Fruit fly (Drosophila melanogaster) whole organism, embryonic: ENCODE measurements around the gene Synd.

Experiments used
- ATbp ChIP-seq: fragments of 200-800 bp; sonication (Bioruptor generic); optimal IDR thresholded peaks from 2 replicates; lab custom pipeline; 2017; ENCODE audit warnings: missing biosample characterization, mild to moderate bottlenecking, missing genetic modification characterization, missing genetic modification reagents
- Adf1 ChIP-seq: fragments of 200-800 bp; sonication (Bioruptor generic); IDR thresholded peaks from 2 replicates; pipeline ENCODE4 v1.3.6; 2022; ENCODE audit warnings: missing biosample characterization, missing genetic modification characterization
- Bteb2 ChIP-seq: fragments of 200-800 bp; sonication (Bioruptor generic); optimal IDR thresholded peaks from 2 replicates; lab custom pipeline; 2016; ENCODE audit warnings: missing biosample characterization, missing genetic modification characterization
- CG10366 ChIP-seq: fragments of 200-800 bp; sonication (Bioruptor generic); IDR thresholded peaks from 2 replicates; pipeline ENCODE4 v1.3.6; 2022; ENCODE audit warnings: missing biosample characterization, missing genetic modification characterization
- CG10431 ChIP-seq: fragments of 200-800 bp; sonication (Bioruptor generic); optimal IDR thresholded peaks from 3 replicates; lab custom pipeline; 2018; ENCODE audit warnings: missing biosample characterization, mild to moderate bottlenecking, missing genetic modification characterization
- CG11093 ChIP-seq: fragments of 200-800 bp; sonication (Bioruptor generic); IDR thresholded peaks from 3 replicates; pipeline ENCODE4 v1.3.6; 2022; ENCODE audit warnings: missing biosample characterization, missing genetic modification characterization
- CG12071 ChIP-seq: fragments of 200-800 bp; sonication (Bioruptor generic); optimal IDR thresholded peaks from 3 replicates; lab custom pipeline; 2018; ENCODE audit warnings: missing biosample characterization, mild to moderate bottlenecking, missing genetic modification characterization
- CG15696 ChIP-seq: fragments of 200-800 bp; sonication (Bioruptor generic); optimal IDR thresholded peaks from 2 replicates; lab custom pipeline; 2019; ENCODE audit warnings: missing biosample characterization, mild to moderate bottlenecking, missing genetic modification characterization, moderate library complexity
- CG16779 ChIP-seq: fragments of 200-800 bp; sonication (Bioruptor generic); IDR thresholded peaks from 2 replicates; pipeline ENCODE4 v1.3.6; 2022; ENCODE audit warnings: missing biosample characterization, missing genetic modification characterization
- CG17186 ChIP-seq: fragments of 200-800 bp; sonication (Bioruptor generic); optimal IDR thresholded peaks from 3 replicates; lab custom pipeline; 2017; ENCODE audit warnings: missing biosample characterization, missing genetic modification reagents, missing genetic modification characterization
- CG18262 ChIP-seq: fragments of 200-800 bp; optimal IDR thresholded peaks from 3 replicates; lab custom pipeline; 2019; ENCODE audit warnings: missing biosample characterization, mild to moderate bottlenecking, missing genetic modification characterization, moderate library complexity
- CG18599 ChIP-seq: fragments of 200-800 bp; sonication (Bioruptor generic); optimal IDR thresholded peaks from 3 replicates; lab custom pipeline; 2017; ENCODE audit warnings: missing biosample characterization, missing genetic modification characterization, mild to moderate bottlenecking, moderate library complexity, missing genetic modification reagents
- CG31224 ChIP-seq: fragments of 200-800 bp; sonication (Bioruptor generic); IDR thresholded peaks from 2 replicates; pipeline ENCODE4 v1.3.6; 2022; ENCODE audit warnings: missing biosample characterization, missing genetic modification characterization
- CG31365 ChIP-seq: fragments of 200-800 bp; sonication (Bioruptor generic); optimal IDR thresholded peaks from 2 replicates; lab custom pipeline; 2018; ENCODE audit warnings: missing biosample characterization, mild to moderate bottlenecking, missing genetic modification characterization
- CG31441 ChIP-seq: fragments of 200-800 bp; sonication (Bioruptor generic); IDR thresholded peaks from 2 replicates; pipeline ENCODE4 v1.3.6; 2022; ENCODE audit warnings: missing biosample characterization, missing genetic modification characterization
- CG32772 ChIP-seq: fragments of 200-800 bp; sonication (Bioruptor generic); IDR thresholded peaks from 2 replicates; pipeline ENCODE4 v1.3.6; 2022; ENCODE audit warnings: missing biosample characterization, missing genetic modification characterization
- CG3847 ChIP-seq: fragments of 200-800 bp; sonication (Bioruptor generic); IDR thresholded peaks from 2 replicates; pipeline ENCODE4 v1.3.6; 2022; ENCODE audit warnings: missing biosample characterization, missing genetic modification characterization
- CG4424 ChIP-seq: fragments of 200-800 bp; sonication (Bioruptor generic); optimal IDR thresholded peaks from 3 replicates; lab custom pipeline; 2016; ENCODE audit warnings: missing biosample characterization, missing genetic modification characterization
- CG7786 ChIP-seq: fragments of 200-800 bp; sonication (Bioruptor generic); optimal IDR thresholded peaks from 2 replicates; lab custom pipeline; 2016; ENCODE audit warnings: missing biosample characterization, missing genetic modification characterization
- CG8290 ChIP-seq, 3 experiments: fragments of 200-800 bp; sonication (Bioruptor generic); optimal IDR thresholded peaks; 2 replicates each; lab custom pipeline; 2016 to 2019; ENCODE audit warnings: missing biosample characterization in 3 of 3, missing genetic modification characterization in 3 of 3, mild to moderate bottlenecking in 2 of 3, moderate library complexity in 1 of 3
- CG8478 ChIP-seq: fragments of >200 bp; optimal IDR thresholded peaks from 2 replicates; lab custom pipeline; 2018
- CG8765 ChIP-seq: fragments of 200-800 bp; sonication (Bioruptor generic); IDR thresholded peaks from 2 replicates; pipeline ENCODE4 v1.3.6; 2022; ENCODE audit warnings: missing biosample characterization, missing genetic modification characterization
- CG9437 ChIP-seq: fragments of 200-800 bp; sonication (Bioruptor generic); optimal IDR thresholded peaks from 2 replicates; lab custom pipeline; 2018; ENCODE audit warnings: missing biosample characterization, mild to moderate bottlenecking, missing genetic modification characterization
- Hr39 ChIP-seq: fragments of >200 bp; optimal IDR thresholded peaks from 2 replicates; lab custom pipeline; 2017
- Med ChIP-seq: fragments of 200-800 bp; sonication (Bioruptor generic); peaks from one replicate; lab custom pipeline; 2016; ENCODE audit warnings: missing biosample characterization, missing genetic modification characterization, mild to moderate bottlenecking, inconsistent platforms, moderate library complexity
- NC2β ChIP-seq: fragments of 200-800 bp; sonication (Bioruptor generic); optimal IDR thresholded peaks from 2 replicates; lab custom pipeline; 2016; ENCODE audit warnings: missing biosample characterization, missing genetic modification characterization
- Nf-YC ChIP-seq: fragments of 200-800 bp; optimal IDR thresholded peaks from 3 replicates; lab custom pipeline; 2019; ENCODE audit warnings: missing biosample characterization, mild to moderate bottlenecking, missing genetic modification characterization, moderate library complexity
- Ptx1 ChIP-seq: fragments of 200-800 bp; sonication (Bioruptor generic); IDR thresholded peaks from 2 replicates; pipeline ENCODE4 v1.3.6; 2022; ENCODE audit warnings: missing biosample characterization, missing genetic modification characterization
- Spps ChIP-seq: fragments of 200-800 bp; sonication (Bioruptor generic); optimal IDR thresholded peaks from 2 replicates; lab custom pipeline; 2018; ENCODE audit warnings: missing biosample characterization, mild to moderate bottlenecking, missing genetic modification characterization
- Tbp ChIP-seq: fragments of >200 bp; optimal IDR thresholded peaks from 2 replicates; lab custom pipeline; 2018; ENCODE audit warnings: missing biosample characterization, missing genetic modification characterization
- ap ChIP-seq: fragments of 200-800 bp; sonication (Bioruptor generic); IDR thresholded peaks from 2 replicates; pipeline ENCODE4 v1.3.6; 2022; ENCODE audit warnings: missing biosample characterization, missing genetic modification characterization
- cas ChIP-seq: fragments of 200-800 bp; sonication (Bioruptor generic); IDR thresholded peaks from 2 replicates; pipeline ENCODE4 v1.3.6; 2022; ENCODE audit warnings: missing biosample characterization, missing genetic modification characterization
- chif ChIP-seq, 2 experiments: fragments of 200-800 bp; sonication (Bioruptor generic); optimal IDR thresholded peaks; 3 replicates each; lab custom pipeline; 2016; ENCODE audit warnings: missing biosample characterization in 2 of 2, missing genetic modification characterization in 2 of 2
- chinmo ChIP-seq: fragments of 200-800 bp; sonication (Bioruptor generic); IDR thresholded peaks from 4 replicates; pipeline ENCODE4 v1.3.6; 2022; ENCODE audit warnings: missing biosample characterization, missing genetic modification characterization; ENCODE audit not compliant: partially characterized antibody
- crp ChIP-seq, 2 experiments: fragments of 200-800 bp; sonication (Bioruptor generic); optimal IDR thresholded peaks; 2 replicates in 1 of 2; 3 replicates in 1 of 2; lab custom pipeline; 2017; ENCODE audit warnings: missing biosample characterization in 2 of 2, missing genetic modification characterization in 2 of 2, mild to moderate bottlenecking in 1 of 2, moderate library complexity in 1 of 2
- insv ChIP-seq, 2 experiments: fragments of 200-800 bp; sonication (Bioruptor generic); optimal IDR thresholded peaks; 3 replicates each; lab custom pipeline; 2016 to 2018; ENCODE audit warnings: missing biosample characterization in 2 of 2, missing genetic modification characterization in 2 of 2
- mirr ChIP-seq: fragments of 200-800 bp; sonication (Bioruptor generic); optimal IDR thresholded peaks from 3 replicates; lab custom pipeline; 2018; ENCODE audit warnings: missing biosample characterization, mild to moderate bottlenecking, missing genetic modification characterization
- mld ChIP-seq: fragments of 200-800 bp; sonication (Bioruptor generic); IDR thresholded peaks from 3 replicates; pipeline ENCODE4 v1.3.6; 2022; ENCODE audit warnings: missing biosample characterization, missing genetic modification characterization; ENCODE audit not compliant: partially characterized antibody
- nau ChIP-seq: fragments of 200-800 bp; sonication (Bioruptor generic); optimal IDR thresholded peaks from 3 replicates; lab custom pipeline; 2017; ENCODE audit warnings: missing biosample characterization, mild to moderate bottlenecking, missing genetic modification characterization, missing genetic modification reagents
- pho ChIP-seq: fragments of 200-800 bp; sonication (Bioruptor generic); optimal IDR thresholded peaks from 2 replicates; lab custom pipeline; 2016; ENCODE audit warnings: missing biosample characterization, missing genetic modification characterization
- phol ChIP-seq: fragments of 200-800 bp; sonication (Bioruptor generic); optimal IDR thresholded peaks from 3 replicates; lab custom pipeline; 2018; ENCODE audit warnings: missing biosample characterization, mild to moderate bottlenecking, missing genetic modification characterization, moderate library complexity
- ro ChIP-seq: fragments of 200-800 bp; sonication (Bioruptor generic); IDR thresholded peaks from 2 replicates; pipeline ENCODE4 v1.3.6; 2022; ENCODE audit warnings: missing biosample characterization, missing genetic modification characterization
- sens-2 ChIP-seq: fragments of 200-800 bp; sonication (Bioruptor generic); IDR thresholded peaks from 2 replicates; pipeline ENCODE4 v1.3.6; 2022; ENCODE audit warnings: missing biosample characterization, missing genetic modification characterization
- sna ChIP-seq: fragments of 200-800 bp; sonication (Bioruptor generic); IDR thresholded peaks from 2 replicates; pipeline ENCODE4 v1.3.6; 2022; ENCODE audit warnings: missing biosample characterization, missing genetic modification characterization; ENCODE audit not compliant: partially characterized antibody
- sug ChIP-seq: fragments of 200-800 bp; optimal IDR thresholded peaks from 2 replicates; lab custom pipeline; 2019; ENCODE audit warnings: missing biosample characterization, mild to moderate bottlenecking, missing genetic modification characterization, moderate library complexity
- tin ChIP-seq: fragments of 200-800 bp; sonication (Bioruptor generic); optimal IDR thresholded peaks from 3 replicates; lab custom pipeline; 2016; ENCODE audit warnings: missing biosample characterization, missing genetic modification characterization
- twi ChIP-seq: fragments of 200-800 bp; optimal IDR thresholded peaks from 2 replicates; lab custom pipeline; 2019; ENCODE audit warnings: missing biosample characterization, mild to moderate bottlenecking, missing genetic modification characterization, moderate library complexity
- wdn ChIP-seq: fragments of 200-800 bp; sonication (Bioruptor generic); IDR thresholded peaks from 2 replicates; pipeline ENCODE4 v1.3.6; 2022; ENCODE audit warnings: missing biosample characterization, missing genetic modification characterization

Synd gene

DNA sequence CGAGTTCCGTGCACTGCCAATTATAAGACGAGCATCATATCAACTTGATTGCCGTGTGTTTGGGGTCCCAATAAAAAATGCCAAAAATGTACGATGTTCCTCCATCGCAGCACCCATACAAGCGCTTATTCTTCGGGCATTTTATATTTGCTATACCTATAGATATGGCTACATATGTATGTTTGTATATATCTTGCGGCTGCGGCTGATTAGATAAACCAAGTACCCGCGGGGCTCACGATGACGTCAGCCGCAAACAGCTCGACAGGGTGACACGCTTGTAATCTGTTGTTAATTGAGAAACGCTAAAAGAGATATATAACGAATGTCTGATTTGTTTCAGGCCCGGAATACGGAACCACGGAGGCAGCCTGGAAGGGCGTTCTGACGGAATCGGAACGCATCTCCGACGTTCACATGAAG, 4.7 kb downstream of the Synd start (continued):
- TF ChIP-seq CG8290 (GFP tag; optimal IDR thresholded peaks at IDR 0.05; lab: Kevin White, UChicago) (no peak), CG8290 (tag; optimal IDR thresholded peaks at IDR 0.05; lab: Kevin White, UChicago) (peak in 1 of 2 experiments; percentile 17), CG9437 (GFP tag; lab: Kevin White, UChicago) (no peak), ro (GFP tag; lab: Robert Waterston, UW) (no peak), CG16779 (no peak), sug (tag; lab: Kevin White, UChicago) (peak; percentile 49), crp (GFP tag; optimal IDR thresholded peaks at IDR 0.05; lab: Kevin White, UChicago) (no peak), sna (GFP tag; lab: Robert Waterston, UW) (no peak), tin (GFP tag; lab: Kevin White, UChicago) (no peak), CG10366 (GFP tag; lab: Robert Waterston, UW) (peak; percentile 71), NC2β (GFP tag; lab: Kevin White, UChicago) (no peak), Tbp (GFP tag; lab: Kevin White, UChicago) (no peak), CG18599 (peak; percentile 14), CG4424 (GFP tag; lab: Kevin White, UChicago) (no peak), CG12071 (GFP tag; lab: Kevin White, UChicago) (peak; percentile 24), CG10431 (no peak), cas (GFP tag; lab: Robert Waterston, UW) (no peak), CG31365 (tag; lab: Kevin White, UChicago) (peak; percentile 13), mirr (GFP tag; lab: Kevin White, UChicago) (peak; percentile 92), wdn (GFP tag; lab: Robert Waterston, UW) (0 out of 2 replicates have a peak, but pooled peaks have one; percentile 19), ATbp (GFP tag; lab: Kevin White, UChicago) (peak; percentile 1), chif (GFP tag; optimal IDR thresholded peaks at IDR 0.05; lab: Kevin White, UChicago) (no peak), CG8478 (lab: Kevin White, UChicago) (no peak)
- TF ChIP-seq, all 482 proteins: peak for 39

DNA sequence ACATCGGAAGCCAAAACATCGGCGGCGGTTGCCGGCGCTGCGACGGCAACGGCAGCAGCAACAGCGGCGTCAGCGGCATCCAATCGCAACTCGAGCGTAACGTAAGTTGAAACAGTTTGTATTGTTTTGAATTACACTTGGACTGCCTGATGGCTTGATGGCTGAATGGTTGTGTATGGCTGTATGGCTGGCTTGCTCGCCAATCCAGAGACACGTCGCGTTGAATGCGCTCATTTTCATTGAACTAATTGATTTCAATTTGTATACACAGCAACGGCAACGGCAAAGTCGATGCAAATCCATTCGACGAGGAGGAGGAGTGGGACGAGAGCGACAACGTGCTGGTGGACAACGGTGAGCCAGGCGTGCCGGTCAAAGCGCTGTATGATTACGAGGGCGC, 6.2 kb downstream of the Synd start:
- TF ChIP-seq Adf1 (GFP tag; lab: Robert Waterston, UW), result peak; percentile 71
- no peak for TF ChIP-seq Bteb2
- no peak for TF ChIP-seq CG18262 (tag; lab: Kevin White, UChicago)
- no peak for TF ChIP-seq CG31441
- no peak for TF ChIP-seq ap (GFP tag; lab: Robert Waterston, UW)
- no peak for TF ChIP-seq mld (GFP tag; lab: Robert Waterston, UW)
- peak; percentile 27 for TF ChIP-seq Med
- TF ChIP-seq chinmo (GFP tag; lab: Robert Waterston, UW), result peak; percentile 60; the same call in 1 of the 4 replicates
- TF ChIP-seq Nf-YC (tag; lab: Kevin White, UChicago), result peak; percentile 77

DNA sequence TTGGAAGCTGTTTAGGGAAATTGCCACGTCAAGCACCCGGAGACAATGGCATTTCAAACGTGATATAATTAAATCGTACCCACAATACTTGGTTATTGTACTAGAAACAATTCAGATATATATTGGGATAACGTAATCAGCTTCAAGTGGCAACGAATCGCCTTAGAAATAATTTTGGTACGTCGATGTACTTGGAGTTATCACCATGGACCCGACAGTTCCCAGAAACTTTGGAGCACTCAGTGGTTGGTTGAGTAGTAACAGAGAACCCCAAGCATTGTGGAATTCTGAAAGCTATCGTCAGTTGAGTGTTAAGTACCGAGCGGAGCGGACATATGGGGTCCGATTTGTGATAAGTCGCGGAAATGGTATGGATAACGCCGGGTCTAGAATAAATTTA, 9.2 kb downstream of the Synd start, which contains the start of gene CG15695:
CG15695 (plus strand) TSS at position 301 of the 400 bp plus-strand sequence.
- TF ChIP-seq Tbp (GFP tag; lab: Kevin White, UChicago) (no peak), nau (GFP tag; lab: Kevin White, UChicago) (no peak), CG8765 (GFP tag; lab: Robert Waterston, UW) (no peak), phol (tag; lab: Kevin White, UChicago) (no peak), Hr39 (lab: Kevin White, UChicago) (no peak)

DNA sequence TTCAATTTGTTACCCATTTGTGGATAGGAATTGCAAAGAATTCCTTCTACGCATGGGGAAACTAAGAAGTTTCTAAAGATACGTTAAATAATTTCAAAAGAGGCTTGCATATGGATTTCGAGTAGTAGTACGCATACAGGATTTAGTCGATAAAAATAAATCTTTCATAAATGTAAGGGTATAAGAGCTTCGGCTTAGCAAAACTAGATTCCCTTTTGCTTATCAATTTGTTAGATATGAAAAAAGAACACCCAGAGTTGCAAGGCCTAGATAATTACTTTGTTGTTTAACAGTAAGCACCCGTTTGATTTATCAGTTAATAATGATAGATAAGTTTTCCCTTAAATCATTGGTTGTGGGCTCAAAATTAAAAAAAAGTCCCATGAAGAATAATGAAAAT, 12.9 kb downstream of the Synd start:
- TF ChIP-seq CG31224 (GFP tag; lab: Robert Waterston, UW), result no peak
- TF ChIP-seq chif (GFP tag; optimal IDR thresholded peaks at IDR 0.05; lab: Kevin White, UChicago), result no peak
- no peak for TF ChIP-seq pho
- no peak for TF ChIP-seq CG32772 (GFP tag; lab: Robert Waterston, UW)
- peak; percentile 27 for TF ChIP-seq sug (tag; lab: Kevin White, UChicago)
- TF ChIP-seq Spps, result no peak
- TF ChIP-seq sens-2, result no peak
- TF ChIP-seq insv (GFP tag; optimal IDR thresholded peaks at IDR 0.05; lab: Kevin White, UChicago), result no peak
- TF ChIP-seq CG15696, result no peak
- no peak for TF ChIP-seq CG11093 (GFP tag; lab: Robert Waterston, UW)
- TF ChIP-seq CG17186, result no peak
- 0 out of 2 replicates have a peak, but pooled peaks have one; percentile 15 for TF ChIP-seq Ptx1 (GFP tag; lab: Robert Waterston, UW)
- TF ChIP-seq twi (tag; lab: Kevin White, UChicago), result no peak
- TF ChIP-seq CG7786 (GFP tag; lab: Kevin White, UChicago), result no peak
- no peak for TF ChIP-seq CG3847
